Fruit fly (Drosophila melanogaster): ENCODE data around the gene CG7840.

CG7840 gene

dm6 chr2L:8292159-8292887 is 13.1 kb upstream of the CG7840 start (continued):
- TF ChIP-seq CG7556 (GFP tag; optimal IDR thresholded peaks at IDR 0.05) (peak; percentile 97), abd-A (tag; optimal IDR thresholded peaks at IDR 0.05) (peak; percentile 98), Xrp1 (GFP tag; IDR thresholded peaks at IDR 0.05) (peak; percentile 98), gt (GFP tag; IDR thresholded peaks at IDR 0.05) (peak; percentile 83), bsh (GFP tag; optimal IDR thresholded peaks at IDR 0.05) (peak in 1 of 2 experiments; percentile 97), Chrac-16 (GFP tag; optimal IDR thresholded peaks at IDR 0.05) (peak; percentile 93), yki (optimal IDR thresholded peaks at IDR 0.05) (no peak), Sin3A (optimal IDR thresholded peaks at IDR 0.05) (no peak), CG11456 (GFP tag; IDR thresholded peaks at IDR 0.05) (peak; percentile 97), pum (GFP tag; optimal IDR thresholded peaks at IDR 0.05) (peak; percentile 92), CG6813 (GFP tag; optimal IDR thresholded peaks at IDR 0.05) (peak; percentile 94), cas (GFP tag; IDR thresholded peaks at IDR 0.05) (peak; percentile 92), da (GFP tag; optimal IDR thresholded peaks at IDR 0.05) (peak; percentile 81), CG14014 (GFP tag; IDR thresholded peaks at IDR 0.05) (peak; percentile 98), tup (GFP tag; optimal IDR thresholded peaks at IDR 0.05) (peak; percentile 88), CG7987 (GFP tag; optimal IDR thresholded peaks at IDR 0.05) (peak; percentile 86), CG11085 (GFP tag; IDR thresholded peaks at IDR 0.05) (peak; percentile 95), Adf1 (GFP tag; IDR thresholded peaks at IDR 0.05) (peak; percentile 75), CG15696 (tag; optimal IDR thresholded peaks at IDR 0.05) (peak; percentile 87), gsb-n (tag; optimal IDR thresholded peaks at IDR 0.05) (peak; percentile 98), CG9437 (GFP tag; optimal IDR thresholded peaks at IDR 0.05) (peak; percentile 89), az2 (GFP tag; optimal IDR thresholded peaks at IDR 0.05) (peak; percentile 95), Lhr (GFP tag; optimal IDR thresholded peaks at IDR 0.05) (peak; percentile 89), Spps (tag; optimal IDR thresholded peaks at IDR 0.05) (peak; percentile 94), fu2 (GFP tag; optimal IDR thresholded peaks at IDR 0.05) (peak; percentile 85), Tbp (GFP tag; optimal IDR thresholded peaks at IDR 0.05) (no peak), croc (GFP tag; conservative IDR thresholded peaks at IDR 0.05) (peak; percentile 95)

- TF ChIP-seq Pdp1 (GFP tag; optimal IDR thresholded peaks at IDR 0.05) = peak in 1 of 2 experiments; percentile 57
- TF ChIP-seq Myb (GFP tag; optimal IDR thresholded peaks at IDR 0.05) = no peak
- TF ChIP-seq Dll (GFP tag; IDR thresholded peaks at IDR 0.05; ENCODE audit: partially characterized antibody) = no peak
- peak; percentile 11 for TF ChIP-seq kni (GFP tag; optimal IDR thresholded peaks at IDR 0.05)
- no peak for TF ChIP-seq pzg (GFP tag; optimal IDR thresholded peaks at IDR 0.05)
- TF ChIP-seq twi (tag; optimal IDR thresholded peaks at IDR 0.05) = peak; percentile 41
Measured at dm6 chr2L:8293449-8293848, 11.9 kb upstream of the CG7840 start.

dm6 chr2L:8294043-8294442 is 11.3 kb upstream of the CG7840 start:
- no peak for TF ChIP-seq chm (GFP tag; IDR thresholded peaks at IDR 0.05)
- TF ChIP-seq Trl (optimal IDR thresholded peaks at IDR 0.05) = no peak
- TF ChIP-seq Trl (GFP tag; optimal IDR thresholded peaks at IDR 0.05) = no peak
- peak; percentile 84 for TF ChIP-seq oc (tag; optimal IDR thresholded peaks at IDR 0.05)
- no peak for TF ChIP-seq mirr (GFP tag; optimal IDR thresholded peaks at IDR 0.05)
- no peak for TF ChIP-seq peb (GFP tag; IDR thresholded peaks at IDR 0.05)
- peak; percentile 15 for TF ChIP-seq CG15269 (tag; optimal IDR thresholded peaks at IDR 0.05)
- TF ChIP-seq chinmo (GFP tag; IDR thresholded peaks at IDR 0.05; ENCODE audit: partially characterized antibody) = 0 out of 4 replicates have a peak, but pooled peaks have one; percentile 56
- TF ChIP-seq crol (GFP tag; IDR thresholded peaks at IDR 0.05) = peak; percentile 36; the same call in 1 of the 2 replicates
- peak; percentile 49 for TF ChIP-seq Med (GFP tag)
- TF ChIP-seq CG11560 (tag; IDR thresholded peaks at IDR 0.05) = no peak

Data from whole organism, embryonic.